Fruit fly (Drosophila melanogaster): ENCODE measurements around the gene bap.

The bap gene

DNA sequence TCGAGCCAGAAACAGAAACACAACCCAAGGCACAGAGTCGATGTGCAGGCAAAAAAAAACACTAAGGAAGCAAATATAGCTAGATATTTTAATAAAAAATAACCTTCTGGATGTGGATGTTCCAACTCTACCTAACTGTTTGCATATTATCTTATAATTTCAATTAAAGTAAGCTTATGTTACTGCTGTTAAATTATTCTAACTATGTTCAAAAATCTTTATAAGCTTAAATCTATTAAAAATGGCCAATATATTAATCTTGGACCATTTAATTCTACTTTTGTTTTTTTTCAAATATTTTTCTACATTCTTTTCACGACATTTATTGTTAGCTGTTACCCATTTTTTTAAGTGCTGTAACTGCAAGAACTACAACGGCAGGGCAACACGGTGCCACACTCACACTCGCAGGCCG is 49.7 kb upstream of the bap start (continued):
- TF ChIP-seq sr (GFP tag; IDR thresholded peaks at IDR 0.05) (no peak), CG12155 (GFP tag; optimal IDR thresholded peaks at IDR 0.05) (no peak), Xrp1 (GFP tag; IDR thresholded peaks at IDR 0.05) (peak; percentile 59; the same call in 1 of the 2 replicates), CG18599 (GFP tag; optimal IDR thresholded peaks at IDR 0.05) (peak; percentile 65), CG11504 (tag; optimal IDR thresholded peaks at IDR 0.05) (peak; percentile 78), sc (optimal IDR thresholded peaks at IDR 0.05) (no peak), sc (GFP tag; optimal IDR thresholded peaks at IDR 0.05) (peak; percentile 43), CG17361 (GFP tag; IDR thresholded peaks at IDR 0.05) (peak; percentile 85), CG7271 (tag; optimal IDR thresholded peaks at IDR 0.05) (no peak), phol (tag; optimal IDR thresholded peaks at IDR 0.05) (peak; percentile 68), Hey (tag; optimal IDR thresholded peaks at IDR 0.05) (no peak), Blimp-1 (GFP tag; optimal IDR thresholded peaks at IDR 0.05) (peak; percentile 61), nau (GFP tag; optimal IDR thresholded peaks at IDR 0.05) (peak; percentile 53), hkb (optimal IDR thresholded peaks at IDR 0.05) (no peak), hkb (GFP tag; IDR thresholded peaks at IDR 0.05) (peak; percentile 55), usp (GFP tag; optimal IDR thresholded peaks at IDR 0.05) (no peak), slbo (GFP tag; IDR thresholded peaks at IDR 0.05) (peak; percentile 50), CG14441 (GFP tag; IDR thresholded peaks at IDR 0.05) (peak; percentile 42; the same call in 1 of the 2 replicates), CG8281 (tag; optimal IDR thresholded peaks at IDR 0.05) (peak; percentile 25), CG12391 (tag; optimal IDR thresholded peaks at IDR 0.05) (peak; percentile 74), E2f2 (GFP tag; IDR thresholded peaks at IDR 0.05) (peak; percentile 12; the same call in 1 of the 2 replicates), row (GFP tag; IDR thresholded peaks at IDR 0.05) (peak; percentile 68), Ets65A (GFP tag) (peak; percentile 84), CG13624 (GFP tag; optimal IDR thresholded peaks at IDR 0.05) (peak; percentile 12), Oli (tag; optimal IDR thresholded peaks at IDR 0.05) (peak; percentile 71), Elba2 (GFP tag; optimal IDR thresholded peaks at IDR 0.05) (no peak), CG9437 (GFP tag; optimal IDR thresholded peaks at IDR 0.05) (peak; percentile 61), BtbVII (GFP tag; optimal IDR thresholded peaks at IDR 0.05) (peak; percentile 52), CG13296 (GFP tag; optimal IDR thresholded peaks at IDR 0.05) (peak; percentile 13), CG1233 (GFP tag; optimal IDR thresholded peaks at IDR 0.05) (peak; percentile 35), kay (GFP tag; optimal IDR thresholded peaks at IDR 0.05) (peak; percentile 22), CG10565 (GFP tag; optimal IDR thresholded peaks at IDR 0.05) (no peak), oc (tag; optimal IDR thresholded peaks at IDR 0.05) (peak; percentile 40), lilli (GFP tag; optimal IDR thresholded peaks at IDR 0.05) (peak; percentile 7), fd3F (GFP tag; optimal IDR thresholded peaks at IDR 0.05) (peak; percentile 33), Hsf (GFP tag; optimal IDR thresholded peaks at IDR 0.05) (peak; percentile 51), Atf-2 (GFP tag; optimal IDR thresholded peaks at IDR 0.05) (peak; percentile 20), vfl (GFP tag; optimal IDR thresholded peaks at IDR 0.05) (no peak), CG16863 (GFP tag; optimal IDR thresholded peaks at IDR 0.05) (peak; percentile 4), Sin3A (optimal IDR thresholded peaks at IDR 0.05) (no peak), sim (GFP tag; IDR thresholded peaks at IDR 0.05) (0 out of 2 replicates have a peak, but pooled peaks have one; percentile 9), CG9727 (GFP tag; optimal IDR thresholded peaks at IDR 0.05) (peak; percentile 80), grau (tag; optimal IDR thresholded peaks at IDR 0.05) (peak; percentile 74), CG17829 (tag; optimal IDR thresholded peaks at IDR 0.05) (peak; percentile 22), CG17359 (tag; optimal IDR thresholded peaks at IDR 0.05) (peak; percentile 39), CG4282 (GFP tag; optimal IDR thresholded peaks at IDR 0.05) (no peak), cwo (GFP tag; optimal IDR thresholded peaks at IDR 0.05) (peak; percentile 47), CG4360 (GFP tag; IDR thresholded peaks at IDR 0.05) (no peak), Dbx (GFP tag; IDR thresholded peaks at IDR 0.05) (0 out of 3 replicates have a peak, but pooled peaks have one; percentile 21), Hand (GFP tag; optimal IDR thresholded peaks at IDR 0.05) (peak; percentile 57), CG10209 (GFP tag; optimal IDR thresholded peaks at IDR 0.05) (peak; percentile 60), CG6683 (GFP tag; optimal IDR thresholded peaks at IDR 0.05) (peak; percentile 44)
